Fruit fly (Drosophila melanogaster) whole organism, prepupa: ENCODE data around the gene Dad1.

Experiments used
- Blimp-1 ChIP-seq: fragments of 200-800 bp; sonication (Bioruptor generic); optimal IDR thresholded peaks from 3 replicates; lab custom pipeline; 2017; ENCODE audit warnings: missing biosample characterization, missing genetic modification characterization, mild to moderate bottlenecking, moderate library complexity, missing genetic modification reagents
- CG10631 ChIP-seq: fragments of 200-800 bp; sonication (Bioruptor generic); optimal IDR thresholded peaks from 2 replicates; lab custom pipeline; 2016; ENCODE audit warnings: missing biosample characterization, missing genetic modification characterization
- CG11902 ChIP-seq: fragments of 200-800 bp; sonication (Bioruptor generic); optimal IDR thresholded peaks from 3 replicates; lab custom pipeline; 2016; ENCODE audit warnings: missing biosample characterization, missing genetic modification characterization
- CG15336 ChIP-seq: fragments of 200-800 bp; sonication (Bioruptor generic); IDR thresholded peaks from 2 replicates; pipeline ENCODE4 v1.3.6; 2022; ENCODE audit warnings: missing biosample characterization, missing genetic modification characterization
- CG1621 ChIP-seq: fragments of 200-800 bp; sonication (Bioruptor generic); optimal IDR thresholded peaks from 3 replicates; lab custom pipeline; 2018; ENCODE audit warnings: missing biosample characterization, mild to moderate bottlenecking, missing genetic modification characterization
- CG16779 ChIP-seq: fragments of 200-800 bp; sonication (Bioruptor generic); optimal IDR thresholded peaks from 3 replicates; lab custom pipeline; 2017; ENCODE audit warnings: missing biosample characterization, mild to moderate bottlenecking, missing genetic modification characterization
- CG3032 ChIP-seq: fragments of 200-800 bp; optimal IDR thresholded peaks from 2 replicates; lab custom pipeline; 2019; ENCODE audit warnings: missing biosample characterization, mild to moderate bottlenecking, missing genetic modification characterization, moderate library complexity
- CG34406 ChIP-seq: fragments of 200-800 bp; sonication (Bioruptor generic); optimal IDR thresholded peaks from 3 replicates; lab custom pipeline; 2016; ENCODE audit warnings: missing biosample characterization, missing genetic modification characterization
- CG3919 ChIP-seq: fragments of 200-800 bp; sonication (Bioruptor generic); optimal IDR thresholded peaks from 3 replicates; lab custom pipeline; 2016; ENCODE audit warnings: missing biosample characterization, missing genetic modification characterization
- CG4318 ChIP-seq: fragments of 200-800 bp; sonication (Bioruptor generic); optimal IDR thresholded peaks from 3 replicates; lab custom pipeline; 2017; ENCODE audit warnings: missing biosample characterization, mild to moderate bottlenecking, missing genetic modification characterization
- CG6163 ChIP-seq: fragments of 200-800 bp; sonication (Bioruptor generic); IDR thresholded peaks from 3 replicates; pipeline ENCODE4 v1.3.6; 2022; ENCODE audit warnings: missing biosample characterization, missing genetic modification characterization
- CG6276 ChIP-seq: fragments of 200-800 bp; sonication (Bioruptor generic); optimal IDR thresholded peaks from 2 replicates; lab custom pipeline; 2017; ENCODE audit warnings: missing biosample characterization, mild to moderate bottlenecking, missing genetic modification characterization
- CG6792 ChIP-seq: fragments of 200-800 bp; sonication (Bioruptor generic); optimal IDR thresholded peaks from 3 replicates; lab custom pipeline; 2016; ENCODE audit warnings: missing biosample characterization, missing genetic modification characterization
- CG6808 ChIP-seq: fragments of 200-800 bp; sonication (Bioruptor generic); optimal IDR thresholded peaks from 3 replicates; lab custom pipeline; 2017; ENCODE audit warnings: missing biosample characterization, missing genetic modification characterization, mild to moderate bottlenecking, moderate library complexity, missing genetic modification reagents
- CG6854 ChIP-seq: fragments of 200-800 bp; sonication (Bioruptor generic); optimal IDR thresholded peaks from 2 replicates; lab custom pipeline; 2017; ENCODE audit warnings: missing biosample characterization, mild to moderate bottlenecking, missing genetic modification characterization
- CG7368 ChIP-seq: fragments of 200-800 bp; sonication (Bioruptor generic); optimal IDR thresholded peaks from 3 replicates; lab custom pipeline; 2016; ENCODE audit warnings: missing biosample characterization, missing genetic modification characterization
- CG8119 ChIP-seq: fragments of 200-800 bp; sonication (Bioruptor generic); IDR thresholded peaks from 3 replicates; pipeline ENCODE4 v1.3.6; 2022; ENCODE audit warnings: missing biosample characterization, missing genetic modification characterization
- CG8632 ChIP-seq: fragments of 200-800 bp; sonication (Bioruptor generic); optimal IDR thresholded peaks from 3 replicates; lab custom pipeline; 2016; ENCODE audit warnings: missing biosample characterization, missing genetic modification characterization
- CG9139 ChIP-seq: fragments of 200-800 bp; sonication (Bioruptor generic); optimal IDR thresholded peaks from 3 replicates; lab custom pipeline; 2017; ENCODE audit warnings: missing biosample characterization, mild to moderate bottlenecking, missing genetic modification characterization
- Eip75B ChIP-seq: fragments of 200-800 bp; sonication (Bioruptor generic); optimal IDR thresholded peaks from 3 replicates; lab custom pipeline; 2016; ENCODE audit warnings: missing biosample characterization, missing genetic modification characterization
- Eip78C ChIP-seq: fragments of 200-800 bp; sonication (Bioruptor generic); peaks from one replicate; lab custom pipeline; 2016; ENCODE audit warnings: missing biosample characterization, missing genetic modification characterization
- Ets21C ChIP-seq: fragments of 200-800 bp; sonication (Bioruptor generic); optimal IDR thresholded peaks from 3 replicates; lab custom pipeline; 2016; ENCODE audit warnings: missing biosample characterization, missing genetic modification characterization
- Ets96B ChIP-seq: fragments of 200-800 bp; optimal IDR thresholded peaks from 2 replicates; lab custom pipeline; 2019; ENCODE audit warnings: missing biosample characterization, mild to moderate bottlenecking, missing genetic modification characterization, moderate library complexity
- Gug ChIP-seq: fragments of 200-800 bp; sonication (Bioruptor generic); IDR thresholded peaks from 2 replicates; pipeline ENCODE4 v1.3.6; 2022; ENCODE audit warnings: missing biosample characterization, missing genetic modification characterization
- Hr38 ChIP-seq: sonication (Bioruptor generic); optimal IDR thresholded peaks from 2 replicates; lab custom pipeline; 2016; ENCODE audit warnings: missing biosample characterization, missing genetic modification characterization
- Hr4 ChIP-seq: fragments of 200-800 bp; sonication (Bioruptor generic); optimal IDR thresholded peaks from 3 replicates; lab custom pipeline; 2016; ENCODE audit warnings: missing biosample characterization, missing genetic modification characterization
- Lpt ChIP-seq: fragments of 200-800 bp; sonication (Bioruptor generic); optimal IDR thresholded peaks from 3 replicates; lab custom pipeline; 2016; ENCODE audit warnings: missing biosample characterization, missing genetic modification characterization
- Met ChIP-seq: fragments of 200-800 bp; sonication (Bioruptor generic); optimal IDR thresholded peaks from 3 replicates; lab custom pipeline; 2016; ENCODE audit warnings: missing biosample characterization, missing genetic modification characterization
- OdsH ChIP-seq: fragments of 200-800 bp; sonication (Bioruptor generic); optimal IDR thresholded peaks from 3 replicates; lab custom pipeline; 2016; ENCODE audit warnings: missing biosample characterization, missing genetic modification characterization
- Sox102F ChIP-seq: fragments of 200-800 bp; sonication (Bioruptor generic); optimal IDR thresholded peaks from 2 replicates; lab custom pipeline; 2016; ENCODE audit warnings: missing biosample characterization, mild to moderate bottlenecking, missing genetic modification characterization
- Sox14 ChIP-seq: fragments of 200-800 bp; sonication (Bioruptor generic); optimal IDR thresholded peaks from 3 replicates; lab custom pipeline; 2016; ENCODE audit warnings: missing biosample characterization, missing genetic modification characterization
- Sox15 ChIP-seq: fragments of 200-800 bp; sonication (Bioruptor generic); optimal IDR thresholded peaks from 3 replicates; lab custom pipeline; 2016; ENCODE audit warnings: missing biosample characterization, missing genetic modification characterization
- achi ChIP-seq: fragments of 200-800 bp; sonication (Bioruptor generic); optimal IDR thresholded peaks from 3 replicates; lab custom pipeline; 2016; ENCODE audit warnings: missing biosample characterization, missing genetic modification characterization
- cyc ChIP-seq: fragments of 200-800 bp; sonication (Bioruptor generic); optimal IDR thresholded peaks from 3 replicates; lab custom pipeline; 2016; ENCODE audit warnings: missing biosample characterization, missing genetic modification characterization
- dac ChIP-seq: fragments of 200-800 bp; sonication (Bioruptor generic); optimal IDR thresholded peaks from 2 replicates; lab custom pipeline; 2017; ENCODE audit warnings: missing biosample characterization, mild to moderate bottlenecking, missing genetic modification characterization
- dsx ChIP-seq: fragments of 200-800 bp; optimal IDR thresholded peaks from 3 replicates; lab custom pipeline; 2019; ENCODE audit warnings: missing biosample characterization, mild to moderate bottlenecking, missing genetic modification characterization, moderate library complexity; ENCODE audit not compliant: poor library complexity, severe bottlenecking
- eg ChIP-seq: fragments of 200-800 bp; sonication (Bioruptor generic); IDR thresholded peaks from 3 replicates; pipeline ENCODE4 v1.3.6; 2022; ENCODE audit warnings: missing biosample characterization, missing genetic modification characterization
- esn ChIP-seq: fragments of 200-800 bp; sonication (Bioruptor generic); optimal IDR thresholded peaks from 2 replicates; lab custom pipeline; 2016; ENCODE audit warnings: missing biosample characterization, mild to moderate bottlenecking, missing genetic modification characterization, moderate library complexity
- fd59A ChIP-seq: fragments of 200-800 bp; sonication (Bioruptor generic); optimal IDR thresholded peaks from 2 replicates; lab custom pipeline; 2017; ENCODE audit warnings: missing biosample characterization, mild to moderate bottlenecking, missing genetic modification characterization, missing genetic modification reagents
- fd85E ChIP-seq: fragments of 200-800 bp; sonication (Bioruptor generic); optimal IDR thresholded peaks from 3 replicates; lab custom pipeline; 2016; ENCODE audit warnings: missing biosample characterization, missing genetic modification characterization
- fkh ChIP-seq: fragments of 200-800 bp; sonication (Bioruptor generic); optimal IDR thresholded peaks from 3 replicates; lab custom pipeline; 2017; ENCODE audit warnings: missing biosample characterization, mild to moderate bottlenecking, missing genetic modification characterization, moderate library complexity
- lz ChIP-seq: fragments of 200-800 bp; sonication (Bioruptor generic); optimal IDR thresholded peaks from 3 replicates; lab custom pipeline; 2016; ENCODE audit warnings: missing biosample characterization, missing genetic modification characterization
- net ChIP-seq: fragments of 200-800 bp; sonication (Bioruptor generic); optimal IDR thresholded peaks from 3 replicates; lab custom pipeline; 2016; ENCODE audit warnings: missing biosample characterization, missing genetic modification characterization
- pdm3 ChIP-seq: fragments of 200-800 bp; sonication (Bioruptor generic); optimal IDR thresholded peaks from 3 replicates; lab custom pipeline; 2016; ENCODE audit warnings: missing biosample characterization, missing genetic modification characterization
- spab ChIP-seq: fragments of 200-800 bp; sonication (Bioruptor generic); optimal IDR thresholded peaks from 2 replicates; lab custom pipeline; 2017; ENCODE audit warnings: missing biosample characterization, mild to moderate bottlenecking, missing genetic modification characterization, missing genetic modification reagents
- ss ChIP-seq, 2 experiments: fragments of 200-800 bp; sonication (Bioruptor generic); optimal IDR thresholded peaks; 2 replicates in 1 of 2; 3 replicates in 1 of 2; lab custom pipeline; 2017 to 2018; ENCODE audit warnings: mild to moderate bottlenecking in 2 of 2, missing biosample characterization in 2 of 2, missing genetic modification characterization in 2 of 2, moderate library complexity in 1 of 2
- svp ChIP-seq: fragments of 200-800 bp; sonication (Bioruptor generic); peaks from one replicate; lab custom pipeline; 2016; ENCODE audit warnings: missing biosample characterization, missing genetic modification characterization
- topi ChIP-seq: fragments of 200-800 bp; sonication (Bioruptor generic); optimal IDR thresholded peaks from 3 replicates; lab custom pipeline; 2016; ENCODE audit warnings: missing biosample characterization, missing genetic modification characterization
- vri ChIP-seq: fragments of 200-800 bp; sonication (Bioruptor generic); optimal IDR thresholded peaks from 3 replicates; lab custom pipeline; 2016; ENCODE audit warnings: missing biosample characterization, mild to moderate bottlenecking, missing genetic modification characterization

Gene Dad1

DNA sequence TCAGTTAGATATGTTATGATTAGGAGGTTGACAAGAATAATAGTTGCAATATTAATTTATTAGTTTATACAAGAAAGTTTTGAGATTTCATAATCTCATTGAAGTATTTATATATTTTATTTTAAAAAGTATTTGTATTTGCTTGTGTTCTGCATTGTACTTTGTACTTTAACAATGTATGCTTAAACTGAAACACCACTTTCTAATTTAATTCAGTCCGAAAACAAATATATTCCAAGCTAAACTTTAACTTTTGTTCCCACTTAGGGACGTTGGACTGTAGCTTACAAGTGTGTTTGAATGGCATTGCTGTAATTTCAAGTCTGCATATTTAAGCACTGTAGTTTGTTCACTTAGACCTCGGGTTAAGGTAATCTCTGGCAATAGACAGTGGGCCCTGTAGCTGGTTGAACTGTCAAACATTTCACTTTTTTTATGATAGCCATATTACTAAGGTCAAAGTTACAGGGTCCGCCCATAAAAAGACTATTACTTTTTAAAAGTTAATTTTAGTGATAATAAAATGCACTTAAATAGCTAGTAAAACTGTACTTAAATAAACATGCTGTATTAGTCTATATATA is 12.5 kb downstream of the Dad1 start (continued):
- TF ChIP-seq CG6808 (no peak), CG3919 (no peak), Ets21C (GFP tag; lab: Kevin White, UChicago) (no peak), Blimp-1 (GFP tag; lab: Kevin White, UChicago) (no peak), fd85E (GFP tag; lab: Kevin White, UChicago) (no peak), Eip78C (peak; percentile 61), CG9139 (no peak), CG34406 (GFP tag; lab: Kevin White, UChicago) (no peak), CG3032 (tag; lab: Kevin White, UChicago) (no peak), Ets96B (no peak), CG1621 (tag; lab: Kevin White, UChicago) (no peak), pdm3 (GFP tag; lab: Kevin White, UChicago) (no peak), lz (GFP tag; lab: Kevin White, UChicago) (no peak), esn (GFP tag; lab: Kevin White, UChicago) (no peak), vri (GFP tag; lab: Kevin White, UChicago) (no peak), dac (GFP tag; lab: Kevin White, UChicago) (no peak), Sox102F (GFP tag; lab: Kevin White, UChicago) (no peak), Gug (GFP tag; lab: Robert Waterston, UW) (no peak), CG6792 (GFP tag; lab: Kevin White, UChicago) (no peak), fd59A (GFP tag; lab: Kevin White, UChicago) (no peak), CG6163 (no peak), svp (GFP tag; lab: Kevin White, UChicago) (no peak), CG16779 (tag; lab: Kevin White, UChicago) (no peak), CG11902 (GFP tag; lab: Kevin White, UChicago) (no peak), CG6854 (no peak), Hr4 (GFP tag; lab: Kevin White, UChicago) (no peak), dsx (peak; percentile 15), CG8632 (no peak), topi (GFP tag; lab: Kevin White, UChicago) (no peak), Sox15 (no peak), OdsH (GFP tag; lab: Kevin White, UChicago) (peak; percentile 16), Sox14 (GFP tag; lab: Kevin White, UChicago) (no peak), spab (GFP tag; lab: Kevin White, UChicago) (no peak), Hr38 (GFP tag; lab: Kevin White, UChicago) (no peak), CG4318 (GFP tag; lab: Kevin White, UChicago) (no peak), CG8119 (peak; percentile 41; the same call in 1 of the 3 replicates), ss (GFP tag; optimal IDR thresholded peaks at IDR 0.05; lab: Kevin White, UChicago) (no peak), CG10631 (GFP tag; lab: Kevin White, UChicago) (no peak), CG7368 (GFP tag; lab: Kevin White, UChicago) (no peak)

DNA sequence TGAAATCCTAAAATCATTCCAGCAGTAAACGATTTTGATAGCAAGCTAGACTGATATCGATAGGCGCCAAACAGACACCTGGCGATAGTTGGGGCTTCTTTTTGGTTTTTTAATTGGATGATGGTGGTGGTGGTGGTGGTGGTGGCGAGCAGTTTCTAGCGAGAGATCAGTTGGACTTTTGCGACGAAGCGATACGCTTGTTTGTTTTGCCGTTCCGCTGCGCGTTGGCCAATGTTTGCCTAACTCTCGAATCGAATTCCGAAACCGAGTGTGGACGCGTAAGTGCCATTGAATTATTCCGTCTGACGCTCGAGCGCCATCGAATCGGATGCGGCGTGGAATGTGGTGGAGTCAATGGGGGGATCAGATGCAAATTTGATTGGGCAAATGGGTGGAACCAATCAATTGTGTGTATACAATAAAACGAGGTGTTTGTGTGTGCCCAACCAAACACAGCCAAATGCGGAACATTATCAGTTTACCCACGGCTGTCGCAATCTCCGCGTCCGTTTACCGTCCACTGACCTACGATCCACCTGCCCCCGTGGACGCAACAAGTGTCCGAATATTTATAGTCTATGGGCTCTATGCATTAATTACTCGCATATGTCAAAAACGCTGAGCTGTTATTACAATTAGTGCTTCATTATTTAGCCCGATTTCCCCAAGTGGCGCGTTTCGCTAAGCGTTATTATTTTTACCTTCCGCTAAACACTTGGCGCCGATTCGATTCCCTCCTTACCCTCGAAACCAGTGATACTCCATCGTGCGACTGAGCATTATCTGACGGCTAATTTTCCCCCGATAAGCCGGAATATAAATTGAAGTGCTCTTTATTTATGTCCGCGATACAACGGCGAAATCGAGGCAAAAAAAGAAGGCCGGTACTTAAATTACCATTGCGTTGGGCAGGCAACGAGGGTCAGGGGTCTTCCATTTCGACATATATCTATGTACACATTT is 13.3 kb downstream of the Dad1 start, which contains the start of gene CG17292:
Gene CG17292 (plus strand): TSS at position 91 of the 963 bp plus-strand sequence.
- TF ChIP-seq cyc: no peak
- TF ChIP-seq CG6276 (GFP tag; lab: Kevin White, UChicago): peak; percentile 16
- TF ChIP-seq topi (GFP tag; lab: Kevin White, UChicago): peak; percentile 6
- TF ChIP-seq Lpt (GFP tag; lab: Kevin White, UChicago): peak; percentile 38
- peak; percentile 9 for TF ChIP-seq Met (GFP tag; lab: Kevin White, UChicago)
- peak; percentile 47 for TF ChIP-seq CG1621 (tag; lab: Kevin White, UChicago)
- TF ChIP-seq CG6792 (GFP tag; lab: Kevin White, UChicago): peak; percentile 13
- TF ChIP-seq CG6163: peak; percentile 47; the same call in 1 of the 3 replicates
- TF ChIP-seq CG15336 (GFP tag; lab: Robert Waterston, UW): peak; percentile 43; the same call in 1 of the 2 replicates
- TF ChIP-seq achi (GFP tag; lab: Kevin White, UChicago): peak; percentile 35
- TF ChIP-seq Eip75B (GFP tag; lab: Kevin White, UChicago): no peak
- peak; percentile 90 for TF ChIP-seq fkh
- peak; percentile 21 for TF ChIP-seq CG3032 (tag; lab: Kevin White, UChicago)
- peak; percentile 46 for TF ChIP-seq CG16779 (tag; lab: Kevin White, UChicago)
- no peak for TF ChIP-seq CG11902 (GFP tag; lab: Kevin White, UChicago)
- TF ChIP-seq svp (GFP tag; lab: Kevin White, UChicago): peak; percentile 96
- TF ChIP-seq Eip78C: peak; percentile 58
- peak; percentile 71; the same call in 2 of the 3 replicates for TF ChIP-seq eg (GFP tag; lab: Robert Waterston, UW)
- no peak for TF ChIP-seq net (GFP tag; lab: Kevin White, UChicago)
- TF ChIP-seq, all 60 proteins: peak for 15
